Worm (Caenorhabditis elegans) whole organism, young adult: ENCODE data around the gene act-3.
A peak's percentile ranks its signal among the peaks of the same experiment; 100 is the strongest.

ENCODE experiments used
- B0261.1 ChIP-seq: sonication (generic microtip); optimal IDR thresholded peaks from 2 replicates; lab custom pipeline; 2016; ENCODE audit warnings: mild to moderate bottlenecking, missing genetic modification characterization, moderate library complexity, missing compliant biosample characterization
- F10E7.11 ChIP-seq: sonication (generic microtip); optimal IDR thresholded peaks from 2 replicates; lab custom pipeline; 2017; ENCODE audit warnings: mild to moderate bottlenecking, missing genetic modification characterization, moderate library complexity, missing compliant biosample characterization
- F22D6.2 ChIP-seq: sonication (generic microtip); optimal IDR thresholded peaks from 2 replicates; lab custom pipeline; 2016; ENCODE audit warnings: mild to moderate bottlenecking, missing genetic modification characterization, missing compliant biosample characterization
- F37B4.10 ChIP-seq: fragments of 200-800 bp; sonication (Bioruptor generic); IDR thresholded peaks from 2 replicates; pipeline ENCODE4 v1.3.6; 2022; ENCODE audit warnings: missing genetic modification characterization, missing compliant biosample characterization
- F39B2.1 ChIP-seq: fragments of 200-800 bp; sonication (Bioruptor generic); IDR thresholded peaks from 2 replicates; pipeline ENCODE4 v1.3.6; 2022; ENCODE audit warnings: missing genetic modification reagents, missing genetic modification characterization, missing compliant biosample characterization
- F49E8.2 ChIP-seq: sonication (generic microtip); optimal IDR thresholded peaks from 3 replicates; lab custom pipeline; 2017; ENCODE audit warnings: missing genetic modification characterization, mild to moderate bottlenecking, missing compliant biosample characterization, antibody characterized with exemption, moderate library complexity; ENCODE audit not compliant: insufficient read depth
- F52B5.7 ChIP-seq: sonication (generic microtip); optimal IDR thresholded peaks from 2 replicates; lab custom pipeline; 2016; ENCODE audit warnings: mild to moderate bottlenecking, missing genetic modification characterization, missing compliant biosample characterization
- F55B11.4 ChIP-seq: sonication (generic microtip); optimal IDR thresholded peaks from 2 replicates; lab custom pipeline; 2016; ENCODE audit warnings: missing compliant biosample characterization, missing genetic modification characterization, borderline replicate concordance; ENCODE audit not compliant: insufficient read depth
- F57C9.4 ChIP-seq: sonication (generic microtip); optimal IDR thresholded peaks from 2 replicates; lab custom pipeline; 2017; ENCODE audit warnings: mild to moderate bottlenecking, missing genetic modification characterization, missing compliant biosample characterization
- K11D2.4 ChIP-seq: fragments of 200-800 bp; sonication (Bioruptor generic); IDR thresholded peaks from 2 replicates; pipeline ENCODE4 v1.3.6; 2022; ENCODE audit warnings: missing genetic modification reagents, missing genetic modification characterization, missing compliant biosample characterization
- K12H6.12 ChIP-seq: fragments of 200-800 bp; sonication (Bioruptor generic); optimal IDR thresholded peaks from 2 replicates; lab custom pipeline; 2018; ENCODE audit warnings: mild to moderate bottlenecking, missing genetic modification characterization, missing compliant biosample characterization
- T07F8.4 ChIP-seq: sonication (generic microtip); optimal IDR thresholded peaks from 2 replicates; lab custom pipeline; 2016; ENCODE audit warnings: mild to moderate bottlenecking, missing genetic modification characterization, moderate library complexity, missing compliant biosample characterization
- Y53F4B.3 ChIP-seq: fragments of 200-800 bp; sonication (Bioruptor generic); IDR thresholded peaks from 2 replicates; pipeline ENCODE4 v1.3.6; 2022; ENCODE audit warnings: missing genetic modification reagents, missing genetic modification characterization, missing compliant biosample characterization
- Y79H2A.3 ChIP-seq: fragments of 200-800 bp; sonication (Bioruptor generic); conservative IDR thresholded peaks from 2 replicates; pipeline ENCODE4 v1.3.6; 2022; ENCODE audit warnings: missing genetic modification reagents, missing genetic modification characterization, missing compliant biosample characterization
- Y95B8A.8 ChIP-seq: fragments of 200-800 bp; sonication (Bioruptor generic); IDR thresholded peaks from 2 replicates; pipeline ENCODE4 v1.3.6; 2022; ENCODE audit warnings: missing genetic modification reagents, missing genetic modification characterization, missing compliant biosample characterization
- attf-3 ChIP-seq: fragments of 200-800 bp; sonication (Bioruptor generic); conservative IDR thresholded peaks from 2 replicates; pipeline ENCODE4 v1.3.6; 2022; ENCODE audit warnings: missing genetic modification reagents, missing genetic modification characterization, missing compliant biosample characterization
- attf-5 ChIP-seq: fragments of 200-800 bp; sonication (Bioruptor generic); optimal IDR thresholded peaks from 2 replicates; lab custom pipeline; 2018; ENCODE audit warnings: mild to moderate bottlenecking, missing genetic modification characterization, missing compliant biosample characterization
- attf-6 ChIP-seq: fragments of 200-800 bp; sonication (Bioruptor generic); IDR thresholded peaks from 2 replicates; pipeline ENCODE4 v1.3.6; 2022; ENCODE audit warnings: missing genetic modification reagents, missing genetic modification characterization, missing compliant biosample characterization
- bed-2 ChIP-seq: fragments of 200-800 bp; sonication (Bioruptor generic); IDR thresholded peaks from 2 replicates; pipeline ENCODE4 v1.3.6; 2022; ENCODE audit warnings: missing genetic modification reagents, missing genetic modification characterization, missing compliant biosample characterization
- cebp-2 ChIP-seq: fragments of 200-800 bp; sonication (Bioruptor generic); IDR thresholded peaks from 2 replicates; pipeline ENCODE4 v1.3.6; 2022; ENCODE audit warnings: missing genetic modification characterization, missing compliant biosample characterization
- ceh-100 ChIP-seq: fragments of 200-800 bp; sonication (Bioruptor generic); IDR thresholded peaks from 2 replicates; pipeline ENCODE4 v1.3.6; 2022; ENCODE audit warnings: missing genetic modification reagents, missing genetic modification characterization, missing compliant biosample characterization
- ceh-27 ChIP-seq: fragments of 200-800 bp; sonication (Bioruptor generic); optimal IDR thresholded peaks from 2 replicates; lab custom pipeline; 2018; ENCODE audit warnings: mild to moderate bottlenecking, missing genetic modification characterization, moderate library complexity, missing compliant biosample characterization
- ceh-40 ChIP-seq: fragments of 200-800 bp; sonication (Bioruptor generic); IDR thresholded peaks from 2 replicates; pipeline ENCODE4 v1.3.6; 2022; ENCODE audit warnings: missing genetic modification characterization, missing compliant biosample characterization
- ceh-58 ChIP-seq: fragments of 200-800 bp; sonication (Bioruptor generic); IDR thresholded peaks from 2 replicates; pipeline ENCODE4 v1.3.6; 2022; ENCODE audit warnings: missing genetic modification characterization, missing compliant biosample characterization
- ceh-79 ChIP-seq: sonication (generic microtip); optimal IDR thresholded peaks from 2 replicates; lab custom pipeline; 2017; ENCODE audit warnings: mild to moderate bottlenecking, missing genetic modification characterization, missing compliant biosample characterization
- chd-7 ChIP-seq: sonication (generic microtip); optimal IDR thresholded peaks from 2 replicates; lab custom pipeline; 2016; ENCODE audit warnings: mild to moderate bottlenecking, missing genetic modification characterization, moderate library complexity, missing compliant biosample characterization
- dpl-1 ChIP-seq: fragments of 150-350 bp; optimal IDR thresholded peaks from 2 replicates; lab custom pipeline; 2014; ENCODE audit warnings: missing biosample characterization, missing genetic modification reagents, missing genetic modification characterization
- egl-44 ChIP-seq: fragments of 200-800 bp; sonication (Bioruptor generic); IDR thresholded peaks from 2 replicates; pipeline ENCODE4 v1.3.6; 2022; ENCODE audit warnings: missing genetic modification reagents, missing genetic modification characterization, missing compliant biosample characterization
- hmg-1.2 ChIP-seq: fragments of 200-800 bp; sonication (Bioruptor generic); IDR thresholded peaks from 2 replicates; pipeline ENCODE4 v1.3.6; 2022; ENCODE audit warnings: missing genetic modification reagents, missing genetic modification characterization, missing compliant biosample characterization
- hsf-1 ChIP-seq: fragments of 200-800 bp; sonication (Bioruptor generic); IDR thresholded peaks from 2 replicates; pipeline ENCODE4 v1.3.6; 2022; ENCODE audit warnings: missing genetic modification reagents, missing genetic modification characterization, missing compliant biosample characterization
- lin-26 ChIP-seq: fragments of 200-800 bp; sonication (Bioruptor generic); IDR thresholded peaks from 2 replicates; pipeline ENCODE4 v1.3.6; 2022; ENCODE audit warnings: missing genetic modification reagents, missing genetic modification characterization, missing compliant biosample characterization
- lin-40 ChIP-seq: sonication (generic microtip); optimal IDR thresholded peaks from 2 replicates; lab custom pipeline; 2016; ENCODE audit warnings: missing genetic modification characterization, mild to moderate bottlenecking, missing compliant biosample characterization, missing genotype, missing genetic modification reagents
- lir-1 ChIP-seq: fragments of 200-800 bp; sonication (Bioruptor generic); conservative IDR thresholded peaks from 2 replicates; pipeline ENCODE4 v1.3.6; 2022; ENCODE audit warnings: missing genetic modification reagents, missing genetic modification characterization, missing compliant biosample characterization
- lsl-1 ChIP-seq: fragments of 200-800 bp; sonication (Bioruptor generic); optimal IDR thresholded peaks from 2 replicates; lab custom pipeline; 2018; ENCODE audit warnings: mild to moderate bottlenecking, missing genetic modification characterization, moderate library complexity, missing compliant biosample characterization
- madf-10 ChIP-seq: sonication (generic microtip); optimal IDR thresholded peaks from 2 replicates; lab custom pipeline; 2016; ENCODE audit warnings: mild to moderate bottlenecking, missing genetic modification characterization, missing compliant biosample characterization
- nfya-2 ChIP-seq: fragments of 200-800 bp; sonication (Bioruptor generic); IDR thresholded peaks from 2 replicates; pipeline ENCODE4 v1.3.6; 2022; ENCODE audit warnings: missing genetic modification reagents, missing genetic modification characterization, missing compliant biosample characterization
- nhr-120 ChIP-seq: fragments of 200-800 bp; sonication (Bioruptor generic); IDR thresholded peaks from 2 replicates; pipeline ENCODE4 v1.3.6; 2022; ENCODE audit warnings: missing genetic modification characterization, missing compliant biosample characterization
- nhr-90 ChIP-seq: sonication (generic microtip); optimal IDR thresholded peaks from 2 replicates; lab custom pipeline; 2016; ENCODE audit warnings: missing genotype, mild to moderate bottlenecking, missing genetic modification characterization, missing compliant biosample characterization
- rpc-1 ChIP-seq, 2 experiments: fragments of 150-350 bp in 1 of 2; sonication (generic microtip) in 1 of 2; optimal IDR thresholded peaks; 2 replicates each; lab custom pipeline; 2014 to 2018; ENCODE audit warnings: missing biosample characterization in 1 of 2, missing genetic modification characterization in 1 of 2, missing genetic modification reagents in 1 of 2, missing genotype in 1 of 2
- snpc-1.1 ChIP-seq: sonication (generic microtip); optimal IDR thresholded peaks from 2 replicates; lab custom pipeline; 2017; ENCODE audit warnings: missing genetic modification characterization, mild to moderate bottlenecking, missing compliant biosample characterization, antibody characterized with exemption, moderate library complexity, missing genotype, missing genetic modification reagents; ENCODE audit not compliant: insufficient read depth
- snpc-1.3 ChIP-seq: sonication (generic microtip); optimal IDR thresholded peaks from 2 replicates; lab custom pipeline; 2017; ENCODE audit warnings: missing genetic modification characterization, mild to moderate bottlenecking, missing compliant biosample characterization, antibody characterized with exemption, moderate library complexity, missing genotype, missing genetic modification reagents; ENCODE audit not compliant: insufficient read depth
- snpc-4 ChIP-seq, 5 experiments: fragments of 150-350 bp in 1 of 5; sonication (generic microtip) in 4 of 5; optimal IDR thresholded peaks; 2 replicates each; lab custom pipeline; 2014 to 2018; ENCODE audit warnings: missing genetic modification characterization in 5 of 5, missing biosample characterization in 3 of 5, antibody characterized with exemption in 2 of 5, mild to moderate bottlenecking in 2 of 5, missing compliant biosample characterization in 2 of 5, missing genotype in 2 of 5, moderate library complexity in 2 of 5, missing genetic modification reagents in 1 of 5
- xnd-1 ChIP-seq: sonication (generic microtip); optimal IDR thresholded peaks from 2 replicates; lab custom pipeline; 2016; ENCODE audit warnings: missing genotype, missing genetic modification reagents, missing genetic modification characterization, missing compliant biosample characterization
- zfh-2 ChIP-seq: fragments of 200-800 bp; sonication (Bioruptor generic); conservative IDR thresholded peaks from 2 replicates; pipeline ENCODE4 v1.3.6; 2022; ENCODE audit warnings: missing genetic modification reagents, missing genetic modification characterization, missing compliant biosample characterization
- zim-3 ChIP-seq: sonication (generic microtip); optimal IDR thresholded peaks from 2 replicates; lab custom pipeline; 2017; ENCODE audit warnings: mild to moderate bottlenecking, missing genetic modification characterization, moderate library complexity, missing compliant biosample characterization
- ztf-26 ChIP-seq: sonication (generic microtip); optimal IDR thresholded peaks from 2 replicates; lab custom pipeline; 2017; ENCODE audit warnings: missing genetic modification characterization, missing compliant biosample characterization

Gene act-3

DNA sequence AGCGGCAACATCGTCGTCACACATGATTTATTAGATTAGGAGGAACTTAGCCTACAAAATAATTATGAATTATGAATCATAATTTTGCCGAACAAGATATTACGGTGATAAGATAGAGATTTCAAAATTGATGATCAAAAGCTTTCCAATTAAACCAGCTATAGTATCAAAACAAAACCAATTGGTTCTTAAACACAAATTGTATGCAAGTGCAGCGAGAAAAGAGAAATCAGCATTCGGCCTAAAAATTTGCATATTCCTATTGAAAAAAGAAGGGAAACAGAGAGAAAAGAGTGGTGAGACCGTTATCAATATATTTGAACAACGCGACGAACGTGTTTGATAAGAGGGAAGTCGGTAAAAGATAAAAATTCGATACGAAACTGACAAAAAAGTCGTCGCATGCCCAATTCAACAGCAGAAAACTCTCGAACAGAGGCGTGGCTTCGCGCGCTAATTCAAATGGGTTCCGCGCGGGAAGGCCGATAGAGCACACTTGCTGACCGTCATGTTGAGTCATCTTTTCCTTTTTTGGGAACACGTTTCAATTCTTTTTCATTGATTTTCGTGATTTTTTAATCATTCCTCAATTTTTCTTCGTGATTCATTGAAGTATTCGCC, 3.9 kb upstream of the act-3 start, which contains the start of gene act-2 (continued):
- TF ChIP-seq rpc-1 (optimal IDR thresholded peaks at IDR 0.05; lab: Kevin White, UChicago) (peak; percentile 8), rpc-1 (tag; optimal IDR thresholded peaks at IDR 0.05; lab: Kevin White, UChicago) (no peak), snpc-4 (GFP tag; optimal IDR thresholded peaks at IDR 0.05; lab: Kevin White, UChicago) (no peak), snpc-4 (tag; optimal IDR thresholded peaks at IDR 0.05; lab: Kevin White, UChicago) (peak in 3 of 4 experiments; percentile 17 to 56 (median 55)), lsl-1 (GFP tag; lab: Kevin White, UChicago) (peak; percentile 55), ceh-100 (peak; percentile 64), dpl-1 (GFP tag; lab: Kevin White, UChicago) (peak; percentile 93), F37B4.10 (GFP tag; lab: Robert Waterston, UW) (no peak), hsf-1 (GFP tag; lab: Robert Waterston, UW) (peak; percentile 99), chd-7 (no peak), nfya-2 (GFP tag; lab: Robert Waterston, UW) (no peak), B0261.1 (tag; lab: Kevin White, UChicago) (no peak), K12H6.12 (peak; percentile 3), zfh-2 (GFP tag; lab: Robert Waterston, UW) (no peak), F55B11.4 (no peak), snpc-1.1 (tag; lab: Kevin White, UChicago) (peak; percentile 20), nhr-90 (tag; lab: Kevin White, UChicago) (no peak), lir-1 (GFP tag; lab: Robert Waterston, UW) (peak; percentile 59; the same call in 1 of the 2 replicates), zim-3 (no peak), attf-5 (GFP tag; lab: Kevin White, UChicago) (peak; percentile 62), ceh-40 (GFP tag; lab: Robert Waterston, UW) (no peak), F49E8.2 (tag; lab: Kevin White, UChicago) (peak; percentile 82), ceh-58 (GFP tag; lab: Robert Waterston, UW) (no peak), attf-6 (GFP tag; lab: Robert Waterston, UW) (peak; percentile 52; the same call in 1 of the 2 replicates), Y79H2A.3 (GFP tag; lab: Robert Waterston, UW) (0 out of 2 replicates have a peak, but pooled peaks have one; percentile 39), egl-44 (no peak), ceh-79 (tag; lab: Kevin White, UChicago) (no peak), F10E7.11 (tag; lab: Kevin White, UChicago) (no peak), K11D2.4 (GFP tag; lab: Robert Waterston, UW) (0 out of 2 replicates have a peak, but pooled peaks have one; percentile 33), nhr-120 (no peak), F22D6.2 (no peak), hmg-1.2 (GFP tag; lab: Robert Waterston, UW) (peak; percentile 40; the same call in 1 of the 2 replicates), lin-40 (tag; lab: Kevin White, UChicago) (peak; percentile 38), ceh-27 (GFP tag; lab: Kevin White, UChicago) (peak; percentile 67), cebp-2 (no peak), F39B2.1 (GFP tag; lab: Robert Waterston, UW) (no peak), attf-3 (GFP tag; lab: Robert Waterston, UW) (no peak), madf-10 (tag; lab: Kevin White, UChicago) (no peak), bed-2 (GFP tag; lab: Robert Waterston, UW) (no peak), ztf-26 (tag; lab: Kevin White, UChicago) (peak; percentile 55), lin-26 (GFP tag; lab: Robert Waterston, UW) (no peak), snpc-1.3 (peak; percentile 76), F57C9.4 (tag; lab: Kevin White, UChicago) (no peak), T07F8.4 (no peak), F52B5.7 (tag; lab: Kevin White, UChicago) (no peak), Y53F4B.3 (GFP tag; lab: Robert Waterston, UW) (no peak), Y95B8A.8 (GFP tag; lab: Robert Waterston, UW) (peak; percentile 74), xnd-1 (peak; percentile 66)
